Worm (Caenorhabditis elegans) whole organism, L4/young adult: ENCODE data around the gene tth-1.

Experiments
- W03F9.2 ChIP-seq: fragments of 150-350 bp; optimal IDR thresholded peaks from 2 replicates; lab custom pipeline; 2014; ENCODE audit warnings: missing biosample characterization, missing genetic modification characterization
- dao-5 ChIP-seq: sonication (generic microtip); optimal IDR thresholded peaks from 2 replicates; lab custom pipeline; 2016; ENCODE audit warnings: missing genotype, missing genetic modification characterization, moderate library complexity, missing compliant biosample characterization
- him-1 ChIP-seq: sonication (generic microtip); optimal IDR thresholded peaks from 2 replicates; lab custom pipeline; 2016; ENCODE audit warnings: missing genotype, missing genetic modification reagents, missing genetic modification characterization, missing compliant biosample characterization

DNA sequence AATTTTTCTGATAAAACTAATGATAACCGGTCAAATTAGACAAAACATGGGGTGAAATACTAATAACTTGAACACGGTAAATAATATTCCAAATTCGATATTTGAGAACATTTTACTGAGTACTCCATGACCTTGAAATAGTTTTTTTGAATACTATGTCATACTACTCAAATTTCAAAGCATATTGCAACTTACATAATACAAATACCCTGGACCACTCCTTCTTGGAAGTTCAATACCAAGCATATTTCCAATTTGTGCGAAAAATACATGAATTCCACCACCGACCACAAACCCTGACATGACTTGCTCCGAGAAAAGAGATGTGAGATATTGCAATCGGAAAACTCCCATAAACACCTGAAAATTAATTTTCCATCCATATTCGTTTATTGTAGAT, 16.7 kb downstream of the tth-1 start:
- TF ChIP-seq W03F9.2 (tag; lab: Kevin White, UChicago) (no peak), him-1 (tag; lab: Kevin White, UChicago) (no peak), dao-5 (tag; lab: Kevin White, UChicago) (no peak)
